Worm (Caenorhabditis elegans) whole organism, L3 larva: ENCODE measurements around the gene srd-67.

Experiments used
- R02D3.7 ChIP-seq: fragments of 150-350 bp; optimal IDR thresholded peaks from 2 replicates; lab custom pipeline; 2014; ENCODE audit warnings: missing biosample characterization, missing genetic modification characterization
- aly-2 ChIP-seq: fragments of 150-350 bp; optimal IDR thresholded peaks from 2 replicates; lab custom pipeline; 2014; ENCODE audit warnings: missing biosample characterization, missing genetic modification characterization
- ama-1 ChIP-seq: fragments of 150-350 bp; optimal IDR thresholded peaks from 2 replicates; lab custom pipeline; 2018
- ceh-16 ChIP-seq: sonication (generic microtip); optimal IDR thresholded peaks from 2 replicates; lab custom pipeline; 2017; ENCODE audit warnings: missing biosample characterization, missing genetic modification characterization
- ceh-28 ChIP-seq: fragments of 150-350 bp; optimal IDR thresholded peaks from 2 replicates; lab custom pipeline; 2014; ENCODE audit warnings: missing biosample characterization, missing genetic modification reagents, missing genetic modification characterization
- ceh-9 ChIP-seq: sonication (generic microtip); optimal IDR thresholded peaks from 2 replicates; lab custom pipeline; 2018; ENCODE audit warnings: missing biosample characterization, missing genetic modification characterization
- daf-12 ChIP-seq: fragments of 150-350 bp; optimal IDR thresholded peaks from 2 replicates; lab custom pipeline; 2014; ENCODE audit warnings: missing biosample characterization, missing genetic modification reagents, missing genetic modification characterization
- egl-27 ChIP-seq: sonication (generic microtip); optimal IDR thresholded peaks from 4 replicates; lab custom pipeline; 2017; ENCODE audit warnings: missing biosample characterization, missing genetic modification reagents, missing genetic modification characterization
- egl-5 ChIP-seq: fragments of 150-350 bp; optimal IDR thresholded peaks from 2 replicates; lab custom pipeline; 2017; ENCODE audit warnings: missing biosample characterization, missing genetic modification reagents, missing genetic modification characterization, inconsistent platforms
- elt-1 ChIP-seq: fragments of 150-350 bp; optimal IDR thresholded peaks from 2 replicates; lab custom pipeline; 2014; ENCODE audit warnings: missing biosample characterization, missing genetic modification characterization
- elt-2 ChIP-seq: sonication (generic microtip); optimal IDR thresholded peaks from 2 replicates; lab custom pipeline; 2016; ENCODE audit warnings: missing genetic modification reagents, mild to moderate bottlenecking, missing genetic modification characterization, missing compliant biosample characterization
- elt-3 ChIP-seq, 3 experiments: fragments of 150-350 bp in 1 of 3; sonication (generic microtip) in 2 of 3; optimal IDR thresholded peaks; 2 replicates in 2 of 3; 4 replicates in 1 of 3; lab custom pipeline; 2014 to 2017; ENCODE audit warnings: missing biosample characterization in 3 of 3, missing genetic modification characterization in 3 of 3
- eor-1 ChIP-seq, 2 experiments: fragments of 150-350 bp; optimal IDR thresholded peaks; 2 replicates each; lab custom pipeline; 2014 to 2018; ENCODE audit warnings: missing biosample characterization in 2 of 2, missing genetic modification characterization in 2 of 2
- fkh-10 ChIP-seq: sonication (generic microtip); optimal IDR thresholded peaks from 2 replicates; lab custom pipeline; 2017; ENCODE audit warnings: missing biosample characterization, missing genetic modification reagents, missing genetic modification characterization
- fos-1 ChIP-seq: fragments of 150-350 bp; optimal IDR thresholded peaks from 2 replicates; lab custom pipeline; 2014; ENCODE audit warnings: missing biosample characterization, missing genetic modification characterization
- jun-1 ChIP-seq: fragments of 150-350 bp; optimal IDR thresholded peaks from 2 replicates; lab custom pipeline; 2014; ENCODE audit warnings: missing biosample characterization, missing genetic modification reagents, missing genetic modification characterization
- lin-15B ChIP-seq: fragments of 150-350 bp; optimal IDR thresholded peaks from 2 replicates; lab custom pipeline; 2014; ENCODE audit warnings: missing biosample characterization, missing genetic modification characterization
- lsy-12 ChIP-seq: sonication (generic microtip); optimal IDR thresholded peaks from 2 replicates; lab custom pipeline; 2016; ENCODE audit warnings: mild to moderate bottlenecking, missing genetic modification characterization, missing compliant biosample characterization
- mdl-1 ChIP-seq: fragments of 150-350 bp; optimal IDR thresholded peaks from 2 replicates; lab custom pipeline; 2014; ENCODE audit warnings: missing biosample characterization, missing genetic modification characterization
- mml-1 ChIP-seq: fragments of 150-350 bp; sonication (generic microtip); optimal IDR thresholded peaks from 3 replicates; lab custom pipeline; 2014; ENCODE audit warnings: missing biosample characterization, missing genetic modification characterization
- nfya-1 ChIP-seq: sonication (generic microtip); optimal IDR thresholded peaks from 2 replicates; lab custom pipeline; 2017; ENCODE audit warnings: missing genetic modification characterization, mild to moderate bottlenecking, missing compliant biosample characterization, antibody characterized with exemption, moderate library complexity; ENCODE audit not compliant: insufficient read depth
- nhr-11 ChIP-seq: fragments of 150-350 bp; optimal IDR thresholded peaks from 2 replicates; lab custom pipeline; 2014; ENCODE audit warnings: missing biosample characterization, missing genetic modification characterization
- nhr-12 ChIP-seq: fragments of 150-350 bp; optimal IDR thresholded peaks from 2 replicates; lab custom pipeline; 2014; ENCODE audit warnings: missing biosample characterization, missing genetic modification characterization
- nhr-237 ChIP-seq: fragments of 150-350 bp; optimal IDR thresholded peaks from 2 replicates; lab custom pipeline; 2014; ENCODE audit warnings: missing biosample characterization, missing genetic modification characterization
- nhr-25 ChIP-seq: sonication (generic microtip); optimal IDR thresholded peaks from 2 replicates; lab custom pipeline; 2017; ENCODE audit warnings: missing biosample characterization, missing genetic modification characterization
- nhr-76 ChIP-seq: fragments of 150-350 bp; sonication (generic microtip); optimal IDR thresholded peaks from 5 replicates; lab custom pipeline; 2014; ENCODE audit warnings: missing biosample characterization, missing genetic modification characterization
- pha-4 ChIP-seq: fragments of 150-350 bp; optimal IDR thresholded peaks from 2 replicates; lab custom pipeline; 2014; ENCODE audit warnings: missing biosample characterization, missing genetic modification reagents, missing genetic modification characterization
- pqm-1 ChIP-seq: fragments of 150-350 bp; optimal IDR thresholded peaks from 2 replicates; lab custom pipeline; 2017; ENCODE audit warnings: missing biosample characterization, missing genetic modification characterization, inconsistent platforms
- sea-2 ChIP-seq: fragments of 150-350 bp; sonication (generic microtip); optimal IDR thresholded peaks from 4 replicates; lab custom pipeline; 2014; ENCODE audit warnings: missing biosample characterization, missing genetic modification reagents, missing genetic modification characterization
- skn-1 ChIP-seq: fragments of 150-350 bp; optimal IDR thresholded peaks from 2 replicates; lab custom pipeline; 2014; ENCODE audit warnings: missing biosample characterization, missing genetic modification characterization
- snpc-4 ChIP-seq: fragments of 150-350 bp; optimal IDR thresholded peaks from 2 replicates; lab custom pipeline; 2014; ENCODE audit warnings: missing biosample characterization, missing genetic modification characterization
- unc-39 ChIP-seq: sonication (generic microtip); optimal IDR thresholded peaks from 4 replicates; lab custom pipeline; 2017; ENCODE audit warnings: missing biosample characterization, missing genetic modification characterization
- unc-62 ChIP-seq: fragments of 150-350 bp; sonication (generic microtip); optimal IDR thresholded peaks from 4 replicates; lab custom pipeline; 2014; ENCODE audit warnings: missing biosample characterization, missing genetic modification reagents, missing genetic modification characterization
- zag-1 ChIP-seq: fragments of 150-350 bp; optimal IDR thresholded peaks from 2 replicates; lab custom pipeline; 2014; ENCODE audit warnings: missing biosample characterization, missing genetic modification characterization
- ztf-11 ChIP-seq: fragments of 150-350 bp; optimal IDR thresholded peaks from 2 replicates; lab custom pipeline; 2014; ENCODE audit warnings: missing biosample characterization, missing genetic modification characterization

srd-67 gene

DNA sequence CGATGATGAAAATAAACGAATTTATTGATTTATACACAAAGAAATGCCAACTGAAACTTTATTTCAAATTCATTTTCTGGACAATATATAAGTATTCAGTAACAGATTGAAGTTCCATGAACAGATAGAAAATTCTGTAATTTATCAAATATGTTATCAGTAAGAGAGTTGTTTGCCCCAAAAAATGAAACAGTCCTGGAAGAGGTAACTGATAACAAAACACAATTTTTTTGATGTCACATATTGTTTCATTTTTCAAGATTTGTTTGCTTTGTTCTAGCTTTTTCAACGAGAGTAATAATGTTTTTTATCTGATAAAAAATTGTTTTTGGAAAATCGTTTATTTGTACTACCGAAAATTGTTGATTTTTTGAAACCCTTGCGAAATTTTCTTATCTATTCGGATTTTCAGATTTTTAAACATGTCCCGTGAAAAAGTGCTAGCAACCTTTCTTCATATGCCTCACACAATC is 7.4 kb upstream of the srd-67 start, which contains the start of gene fbxa-73:
Gene fbxa-73, plus strand, starts transcription at position 423 of the 473 bp plus-strand sequence.
- TF ChIP-seq elt-2, result peak; percentile 69
- peak; percentile 35 for TF ChIP-seq pqm-1
- no peak for TF ChIP-seq fkh-10 (GFP tag; lab: Kevin White, UChicago)
- no peak for TF ChIP-seq nhr-25 (tag; lab: Kevin White, UChicago)
- no peak for TF ChIP-seq ama-1 (lab: Kevin White, UChicago)

DNA sequence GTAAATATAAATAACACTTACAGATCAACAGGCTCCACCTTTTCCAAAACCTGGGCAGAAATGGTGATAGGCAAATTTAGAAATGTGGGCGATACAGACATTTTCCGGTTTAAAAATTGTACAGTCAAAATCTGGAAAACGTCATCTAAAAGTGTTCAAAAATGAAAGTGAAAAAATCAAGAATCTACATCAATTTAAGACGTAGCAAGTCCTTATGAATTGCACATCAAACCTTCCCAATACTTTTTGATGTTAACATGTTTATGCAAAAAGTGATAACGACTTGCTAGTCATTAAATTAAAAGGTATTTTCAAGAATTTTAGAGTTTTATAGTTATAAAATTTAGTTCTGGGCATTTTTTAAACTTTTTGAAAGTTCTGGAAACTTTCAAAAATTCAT is 5.7 kb upstream of the srd-67 start, which contains the start of gene fbxa-7:
Gene fbxa-7, minus strand, starts transcription at position 101 of the 400 bp plus-strand sequence.
- TF ChIP-seq lsy-12, result no peak
- no peak for TF ChIP-seq daf-12 (tag; lab: Kevin White, UChicago)
- TF ChIP-seq jun-1 (tag; lab: Kevin White, UChicago), result no peak
- TF ChIP-seq skn-1 (tag; lab: Kevin White, UChicago), result no peak
- TF ChIP-seq pha-4, result no peak
- TF ChIP-seq nhr-76, result no peak
- TF ChIP-seq fos-1 (tag; lab: Kevin White, UChicago), result no peak
- TF ChIP-seq unc-62, result no peak
- TF ChIP-seq nhr-25 (tag; lab: Kevin White, UChicago), result no peak
- TF ChIP-seq mml-1 (tag; lab: Kevin White, UChicago), result no peak
- no peak for TF ChIP-seq ceh-16 (tag; lab: Kevin White, UChicago)
- no peak for TF ChIP-seq nhr-11 (tag; lab: Kevin White, UChicago)
- TF ChIP-seq elt-2, result no peak

DNA sequence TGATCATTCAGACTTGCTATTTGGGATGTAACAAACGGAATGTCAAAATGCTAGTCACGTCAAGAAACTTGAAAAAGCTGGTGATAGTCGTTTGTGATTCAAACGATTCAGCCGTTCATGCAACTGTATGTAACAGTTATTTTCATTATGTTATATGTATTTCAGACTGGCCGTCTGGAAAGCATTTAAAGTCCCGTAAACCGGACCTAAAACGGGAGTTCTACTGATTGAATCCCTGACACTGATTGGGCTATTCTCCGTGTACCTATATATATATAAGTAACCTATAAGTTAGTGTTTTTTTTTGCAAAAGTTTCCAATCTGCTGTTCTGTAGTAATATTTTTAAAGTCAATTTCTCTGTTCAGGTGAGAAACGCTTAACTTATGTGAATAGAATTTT is 2.0 kb downstream of the srd-67 start:
- TF ChIP-seq ama-1 (lab: Kevin White, UChicago) (no peak), ceh-28 (tag; lab: Kevin White, UChicago) (no peak), egl-5 (tag; lab: Kevin White, UChicago) (no peak), ztf-11 (tag; lab: Kevin White, UChicago) (no peak), nhr-12 (tag; lab: Kevin White, UChicago) (no peak), mml-1 (tag; lab: Kevin White, UChicago) (no peak), nhr-25 (tag; lab: Kevin White, UChicago) (no peak), elt-2 (no peak), snpc-4 (tag; lab: Kevin White, UChicago) (no peak), unc-39 (tag; lab: Kevin White, UChicago) (no peak), nhr-76 (no peak), mdl-1 (tag; lab: Kevin White, UChicago) (no peak), nhr-237 (tag; lab: Kevin White, UChicago) (no peak), lin-15B (no peak), eor-1 (tag; optimal IDR thresholded peaks at IDR 0.05; lab: Kevin White, UChicago) (no peak), ceh-9 (no peak)

DNA sequence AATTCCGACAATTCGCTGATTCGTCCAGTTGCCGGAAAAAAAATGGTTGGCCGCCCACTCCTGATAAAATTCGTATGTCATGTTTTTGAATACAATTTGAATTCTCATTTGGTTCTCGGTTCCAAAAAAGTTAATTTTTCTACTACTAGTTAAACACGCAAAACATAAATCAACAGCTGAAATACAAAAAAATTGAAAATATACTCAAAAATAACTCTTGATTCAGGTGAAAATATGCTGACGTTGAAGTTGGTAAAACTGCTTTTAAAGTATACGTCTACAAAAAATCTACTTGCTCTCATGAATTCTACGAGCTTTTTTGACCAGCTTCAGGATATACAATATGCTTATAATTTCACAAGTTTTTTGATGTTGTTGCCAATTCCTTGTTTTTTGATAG is 5.2 kb downstream of the srd-67 start, which contains the start of gene srz-56:
Gene srz-56, plus strand, starts transcription at position 301 of the 400 bp plus-strand sequence.
- no peak for TF ChIP-seq mml-1 (tag; lab: Kevin White, UChicago)
- TF ChIP-seq lin-15B, result no peak
- no peak for TF ChIP-seq aly-2 (tag; lab: Kevin White, UChicago)
- no peak for TF ChIP-seq nhr-237 (tag; lab: Kevin White, UChicago)
- TF ChIP-seq sea-2 (GFP tag; lab: Kevin White, UChicago), result no peak
- TF ChIP-seq pqm-1, result no peak
- TF ChIP-seq unc-39 (tag; lab: Kevin White, UChicago), result no peak
- TF ChIP-seq unc-62, result no peak
- no peak for TF ChIP-seq skn-1 (tag; lab: Kevin White, UChicago)
- no peak for TF ChIP-seq elt-3 (tag; optimal IDR thresholded peaks at IDR 0.05; lab: Kevin White, UChicago)
- no peak for TF ChIP-seq fkh-10 (GFP tag; lab: Kevin White, UChicago)
- TF ChIP-seq nhr-11 (tag; lab: Kevin White, UChicago), result no peak
- no peak for TF ChIP-seq R02D3.7 (tag; lab: Kevin White, UChicago)
- no peak for TF ChIP-seq nfya-1 (tag; lab: Kevin White, UChicago)
- TF ChIP-seq snpc-4 (tag; lab: Kevin White, UChicago), result no peak
- no peak for TF ChIP-seq elt-1
- no peak for TF ChIP-seq ama-1 (lab: Kevin White, UChicago)
- no peak for TF ChIP-seq egl-5 (tag; lab: Kevin White, UChicago)

DNA sequence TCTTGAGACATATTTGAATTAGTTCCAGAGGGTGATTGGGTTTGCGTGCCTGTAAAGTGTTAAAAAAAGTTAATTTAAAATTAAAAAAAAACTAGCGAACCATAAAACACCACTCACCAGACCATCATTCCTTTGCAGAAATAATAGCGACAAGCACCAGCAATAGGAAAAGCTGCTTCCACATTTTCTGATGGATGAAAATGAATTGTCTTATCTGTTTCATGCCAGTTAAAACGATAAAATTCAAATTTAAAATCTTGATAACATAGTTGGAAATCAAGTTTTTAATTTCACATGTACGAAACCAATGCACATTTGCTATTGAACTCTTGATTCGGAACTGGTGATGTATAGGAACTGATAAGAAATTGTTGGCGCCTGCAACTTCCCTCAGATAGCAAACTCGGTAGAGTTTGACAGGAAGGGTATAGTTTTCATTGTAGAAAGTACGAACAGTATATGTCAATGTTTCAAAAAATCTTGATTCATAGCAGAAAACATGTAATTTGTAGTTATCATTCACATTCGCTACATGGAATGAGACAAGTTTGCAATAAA is 6.0 kb downstream of the srd-67 start, which contains the start of gene C39B5.10:
Gene C39B5.10, minus strand, starts transcription at position 51 of the 558 bp plus-strand sequence.
- TF ChIP-seq jun-1 (tag; lab: Kevin White, UChicago), result peak; percentile 35
- TF ChIP-seq elt-2, result peak; percentile 93
- TF ChIP-seq zag-1 (tag; lab: Kevin White, UChicago), result no peak
- no peak for TF ChIP-seq lin-15B
- TF ChIP-seq pqm-1, result peak; percentile 79
- no peak for TF ChIP-seq unc-62
- no peak for TF ChIP-seq egl-27
